Worm (Caenorhabditis elegans) whole organism, L2 larva: ENCODE measurements around the gene Y41E3.18.

Experiments used
- ZK546.5 ChIP-seq: sonication (generic microtip); optimal IDR thresholded peaks from 2 replicates; lab custom pipeline; 2017; ENCODE audit warnings: missing biosample characterization, missing genetic modification characterization
- alr-1 ChIP-seq: fragments of 150-350 bp; optimal IDR thresholded peaks from 2 replicates; lab custom pipeline; 2014; ENCODE audit warnings: missing biosample characterization, missing genetic modification characterization
- aly-2 ChIP-seq: fragments of 150-350 bp; optimal IDR thresholded peaks from 2 replicates; lab custom pipeline; 2014; ENCODE audit warnings: missing biosample characterization, missing genetic modification characterization
- ama-1 ChIP-seq: fragments of 150-350 bp; optimal IDR thresholded peaks from 2 replicates; lab custom pipeline; 2018; ENCODE audit warnings: inconsistent platforms
- elt-3 ChIP-seq: sonication (generic microtip); optimal IDR thresholded peaks from 2 replicates; lab custom pipeline; 2017; ENCODE audit warnings: missing biosample characterization, missing genetic modification characterization
- lsy-2 ChIP-seq, 2 experiments: fragments of 150-350 bp in 1 of 2; sonication (generic microtip) in 1 of 2; optimal IDR thresholded peaks; 2 replicates each; lab custom pipeline; 2014 to 2017; ENCODE audit warnings: missing biosample characterization in 2 of 2, missing genetic modification characterization in 2 of 2
- mbf-1 ChIP-seq: sonication (generic microtip); optimal IDR thresholded peaks from 2 replicates; lab custom pipeline; 2017; ENCODE audit warnings: missing biosample characterization, missing genetic modification characterization
- nhr-11 ChIP-seq: fragments of 150-350 bp; optimal IDR thresholded peaks from 2 replicates; lab custom pipeline; 2014; ENCODE audit warnings: missing biosample characterization, missing genetic modification characterization
- nhr-237 ChIP-seq: fragments of 150-350 bp; optimal IDR thresholded peaks from 2 replicates; lab custom pipeline; 2014; ENCODE audit warnings: missing biosample characterization, missing genetic modification characterization
- nhr-25 ChIP-seq: fragments of 150-350 bp; sonication (generic microtip); optimal IDR thresholded peaks from 3 replicates; lab custom pipeline; 2014; ENCODE audit warnings: missing biosample characterization, missing genetic modification characterization
- nhr-77 ChIP-seq: fragments of 150-350 bp; optimal IDR thresholded peaks from 2 replicates; lab custom pipeline; 2014; ENCODE audit warnings: missing biosample characterization, missing genetic modification characterization
- unc-62 ChIP-seq: fragments of 150-350 bp; optimal IDR thresholded peaks from 2 replicates; lab custom pipeline; 2014; ENCODE audit warnings: missing biosample characterization, missing genetic modification reagents, missing genetic modification characterization
- ztf-11 ChIP-seq: sonication (generic microtip); optimal IDR thresholded peaks from 2 replicates; lab custom pipeline; 2017; ENCODE audit warnings: missing biosample characterization, missing genetic modification characterization

DNA sequence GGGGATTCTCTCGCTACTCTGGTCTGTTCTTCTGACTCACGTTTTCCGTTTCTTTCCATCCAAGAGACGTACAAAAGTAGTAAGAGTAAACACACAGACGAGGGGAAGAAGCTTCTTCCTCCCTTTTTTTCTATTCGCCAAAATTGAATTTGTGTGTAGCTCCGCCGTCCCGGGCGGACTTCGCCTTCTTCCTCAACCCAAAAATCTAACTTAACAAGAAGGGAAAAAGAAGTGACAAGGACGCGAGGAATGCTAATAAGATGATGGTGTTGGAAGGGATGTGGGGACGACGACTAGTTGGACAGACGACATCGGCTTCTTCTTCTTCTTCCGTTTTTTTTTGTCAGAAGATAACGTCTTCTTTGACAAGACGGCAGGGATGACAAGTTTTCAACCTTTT, 48.6 kb downstream of the Y41E3.18 start:
- no peak for TF ChIP-seq nhr-237 (tag; lab: Kevin White, UChicago)
- no peak for TF ChIP-seq ZK546.5 (tag; lab: Kevin White, UChicago)
- no peak for TF ChIP-seq nhr-11 (tag; lab: Kevin White, UChicago)
- TF ChIP-seq ztf-11 (tag; lab: Kevin White, UChicago), result no peak
- TF ChIP-seq elt-3 (tag; lab: Kevin White, UChicago), result no peak
- TF ChIP-seq unc-62, result no peak
- no peak for TF ChIP-seq nhr-25 (tag; lab: Kevin White, UChicago)
- TF ChIP-seq alr-1 (tag; lab: Kevin White, UChicago), result no peak
- TF ChIP-seq mbf-1 (tag; lab: Kevin White, UChicago), result no peak
- TF ChIP-seq lsy-2 (tag; optimal IDR thresholded peaks at IDR 0.05; lab: Kevin White, UChicago), result peak in 1 of 2 experiments; percentile 21
- TF ChIP-seq aly-2 (tag; lab: Kevin White, UChicago), result no peak
- no peak for TF ChIP-seq ama-1 (lab: Kevin White, UChicago)
- TF ChIP-seq nhr-77 (tag; lab: Kevin White, UChicago), result no peak
